Fruit fly (Drosophila melanogaster): ENCODE data around the gene Npc2c.
A peak's percentile ranks its signal among the peaks of the same experiment; 100 is the strongest.

Gene Npc2c

dm6 chr3R:10093252-10094030, 33.4 kb downstream of the Npc2c start (continued):
- TF ChIP-seq vfl (GFP tag; optimal IDR thresholded peaks at IDR 0.05) (no peak), CG3847 (GFP tag; IDR thresholded peaks at IDR 0.05) (no peak), CG6765 (GFP tag; optimal IDR thresholded peaks at IDR 0.05) (no peak), Hr39 (optimal IDR thresholded peaks at IDR 0.05) (no peak), pita (GFP tag; optimal IDR thresholded peaks at IDR 0.05) (no peak), CG12391 (tag; optimal IDR thresholded peaks at IDR 0.05) (no peak), CG10267 (tag; optimal IDR thresholded peaks at IDR 0.05) (no peak), CG7786 (GFP tag; optimal IDR thresholded peaks at IDR 0.05) (no peak), NC2β (GFP tag; optimal IDR thresholded peaks at IDR 0.05) (no peak), Chrac-16 (GFP tag; optimal IDR thresholded peaks at IDR 0.05) (no peak), Atf-2 (GFP tag; optimal IDR thresholded peaks at IDR 0.05) (no peak), dati (GFP tag; IDR thresholded peaks at IDR 0.05) (no peak), fd3F (GFP tag; optimal IDR thresholded peaks at IDR 0.05) (no peak), tin (GFP tag; optimal IDR thresholded peaks at IDR 0.05) (no peak), CG6272 (GFP tag; IDR thresholded peaks at IDR 0.05) (no peak), CG11723 (GFP tag; optimal IDR thresholded peaks at IDR 0.05) (no peak), Mad (GFP tag; optimal IDR thresholded peaks at IDR 0.05) (peak; percentile 1), CG16813 (GFP tag; IDR thresholded peaks at IDR 0.05; ENCODE audit: partially characterized antibody) (no peak; the same call in 2 of the 3 replicates), z (GFP tag; IDR thresholded peaks at IDR 0.05) (no peak), CG1832 (GFP tag; optimal IDR thresholded peaks at IDR 0.05) (peak; percentile 55), CG14441 (GFP tag; IDR thresholded peaks at IDR 0.05) (no peak), amos (GFP tag; IDR thresholded peaks at IDR 0.05; ENCODE audit: partially characterized antibody) (no peak; the same call in 1 of the 2 replicates), Blimp-1 (GFP tag; optimal IDR thresholded peaks at IDR 0.05) (no peak), esg (GFP tag; conservative IDR thresholded peaks at IDR 0.05) (no peak), CoRest (tag; optimal IDR thresholded peaks at IDR 0.05) (no peak), stc (GFP tag; IDR thresholded peaks at IDR 0.05) (no peak), CG1529 (GFP tag; optimal IDR thresholded peaks at IDR 0.05) (no peak), Jarid2 (GFP tag; optimal IDR thresholded peaks at IDR 0.05) (peak; percentile 88), so (GFP tag; IDR thresholded peaks at IDR 0.05) (no peak), Trl (optimal IDR thresholded peaks at IDR 0.05) (peak; percentile 83 to 91), Trl (GFP tag; optimal IDR thresholded peaks at IDR 0.05) (no peak), CG12236 (GFP tag; optimal IDR thresholded peaks at IDR 0.05) (no peak), CG34224 (GFP tag; IDR thresholded peaks at IDR 0.05; ENCODE audit: partially characterized antibody) (peak; percentile 27; the same call in 1 of the 3 replicates), chn (GFP tag; optimal IDR thresholded peaks at IDR 0.05) (no peak), danr (GFP tag; IDR thresholded peaks at IDR 0.05) (no peak), ewg (GFP tag; optimal IDR thresholded peaks at IDR 0.05) (no peak), luna (GFP tag; optimal IDR thresholded peaks at IDR 0.05) (no peak), mirr (GFP tag; optimal IDR thresholded peaks at IDR 0.05) (peak; percentile 59), chif (GFP tag; optimal IDR thresholded peaks at IDR 0.05) (no peak), p53 (GFP tag; optimal IDR thresholded peaks at IDR 0.05) (no peak), Atf3 (GFP tag; optimal IDR thresholded peaks at IDR 0.05) (no peak), Deaf1 (tag; optimal IDR thresholded peaks at IDR 0.05) (peak; percentile 55), CG7839 (tag; optimal IDR thresholded peaks at IDR 0.05) (no peak), CG2116 (GFP tag; optimal IDR thresholded peaks at IDR 0.05) (no peak), psq (GFP tag; optimal IDR thresholded peaks at IDR 0.05) (no peak), ac (GFP tag; optimal IDR thresholded peaks at IDR 0.05) (no peak), ara (GFP tag; IDR thresholded peaks at IDR 0.05) (0 out of 2 replicates have a peak, but pooled peaks have one; percentile 12), CG18476 (GFP tag; optimal IDR thresholded peaks at IDR 0.05) (no peak), ro (GFP tag; IDR thresholded peaks at IDR 0.05) (no peak), CG10462 (GFP tag; optimal IDR thresholded peaks at IDR 0.05) (no peak), Max (GFP tag; optimal IDR thresholded peaks at IDR 0.05) (no peak)

Data from whole organism, embryonic.